Worm (Caenorhabditis elegans) whole organism, L2 larva: Measurements from ENCODE around the gene lact-3.

ENCODE experiments used
- ceh-82 ChIP-seq: fragments of 150-350 bp; optimal IDR thresholded peaks from 2 replicates; lab custom pipeline; 2014; ENCODE audit warnings: missing biosample characterization, missing genetic modification characterization
- elt-3 ChIP-seq: sonication (generic microtip); optimal IDR thresholded peaks from 2 replicates; lab custom pipeline; 2017; ENCODE audit warnings: missing biosample characterization, missing genetic modification characterization
- nhr-237 ChIP-seq: fragments of 150-350 bp; optimal IDR thresholded peaks from 2 replicates; lab custom pipeline; 2014; ENCODE audit warnings: missing biosample characterization, missing genetic modification characterization
- unc-39 ChIP-seq: fragments of 150-350 bp; optimal IDR thresholded peaks from 2 replicates; lab custom pipeline; 2014; ENCODE audit warnings: missing biosample characterization, missing genetic modification characterization
- ztf-4 ChIP-seq: fragments of 150-350 bp; optimal IDR thresholded peaks from 2 replicates; lab custom pipeline; 2014; ENCODE audit warnings: missing biosample characterization, missing genetic modification characterization

DNA sequence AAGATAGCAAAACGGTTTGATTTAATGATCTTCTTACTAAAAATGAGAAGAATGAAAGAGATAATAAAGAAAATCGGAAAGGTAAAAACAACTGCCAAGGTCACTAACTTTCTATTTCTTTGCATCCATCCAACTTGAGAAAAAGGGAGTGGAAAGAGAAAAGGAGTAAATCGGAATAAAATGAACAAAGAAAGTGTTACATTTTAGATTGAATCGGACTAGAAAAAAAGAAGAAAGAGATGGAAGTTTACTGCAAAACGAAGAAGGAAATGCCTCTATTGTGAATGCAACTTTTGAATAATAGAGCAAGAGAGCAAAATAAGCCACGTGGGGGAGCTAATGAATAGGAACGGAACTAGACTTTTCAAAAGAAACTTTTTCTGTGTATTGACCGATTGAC is 48.6 kb upstream of the lact-3 start:
- TF ChIP-seq ceh-82 (tag; lab: Kevin White, UChicago) = no peak
- no peak for TF ChIP-seq unc-39 (tag; lab: Kevin White, UChicago)
- TF ChIP-seq elt-3 (tag; lab: Kevin White, UChicago) = no peak
- TF ChIP-seq nhr-237 (tag; lab: Kevin White, UChicago) = no peak
- no peak for TF ChIP-seq ztf-4 (tag; lab: Kevin White, UChicago)
